Fruit fly (Drosophila melanogaster): ENCODE measurements around the gene opm.
A peak's percentile ranks its signal among the peaks of the same experiment; 100 is the strongest.

Gene opm

DNA sequence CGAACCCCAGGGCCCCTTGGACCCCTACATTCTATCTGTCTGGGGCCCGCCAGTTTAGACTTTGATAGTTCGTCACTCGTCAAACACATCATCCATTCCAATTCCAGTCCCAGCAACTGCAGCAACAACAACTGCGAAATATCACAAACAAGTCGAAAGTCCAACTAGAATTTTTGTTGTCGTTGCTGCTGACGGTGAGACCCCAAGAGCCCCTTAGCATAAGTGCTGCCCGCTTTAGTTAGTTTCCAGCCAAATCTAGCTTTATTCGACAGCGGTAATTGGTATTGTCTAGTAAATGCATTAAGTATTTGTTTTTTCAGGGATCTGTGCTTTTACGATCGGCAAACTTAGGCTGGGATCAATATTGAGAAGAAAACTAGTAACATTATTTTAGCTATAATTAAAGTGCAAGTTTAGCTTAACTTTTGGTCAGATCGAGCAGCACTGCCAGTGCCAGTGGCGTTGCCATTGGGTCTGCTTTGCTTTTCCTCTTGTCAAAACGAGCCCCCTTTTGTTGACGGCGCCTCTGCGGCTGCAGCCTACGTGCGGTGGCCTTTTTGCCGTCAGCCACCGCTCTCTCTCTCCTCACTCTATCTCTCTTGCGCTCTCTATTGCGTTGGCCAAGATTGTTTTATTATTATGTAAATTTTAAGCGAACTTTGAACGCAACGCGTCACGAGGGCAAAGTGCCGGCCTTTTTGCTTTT lies 8.6 kb upstream of the opm start (continued):
- TF ChIP-seq kni (GFP tag; optimal IDR thresholded peaks at IDR 0.05) (peak; percentile 55), CG30431 (GFP tag; optimal IDR thresholded peaks at IDR 0.05) (peak; percentile 74), sob (GFP tag; IDR thresholded peaks at IDR 0.05) (peak; percentile 91), trem (tag; optimal IDR thresholded peaks at IDR 0.05) (peak; percentile 51), unc-4 (GFP tag; IDR thresholded peaks at IDR 0.05; ENCODE audit: partially characterized antibody) (no peak), scrt (GFP tag; optimal IDR thresholded peaks at IDR 0.05) (peak; percentile 76), HmgD (GFP tag; optimal IDR thresholded peaks at IDR 0.05) (peak; percentile 75), CG12769 (tag; optimal IDR thresholded peaks at IDR 0.05) (peak; percentile 92), rib (GFP tag; IDR thresholded peaks at IDR 0.05) (peak; percentile 88), az2 (GFP tag; optimal IDR thresholded peaks at IDR 0.05) (peak; percentile 91), CG17912 (GFP tag; optimal IDR thresholded peaks at IDR 0.05) (peak; percentile 55), CG7745 (tag; optimal IDR thresholded peaks at IDR 0.05) (no peak), Dll (GFP tag; IDR thresholded peaks at IDR 0.05; ENCODE audit: partially characterized antibody) (no peak), fd64A (GFP tag; optimal IDR thresholded peaks at IDR 0.05) (peak; percentile 48), chinmo (GFP tag; IDR thresholded peaks at IDR 0.05; ENCODE audit: partially characterized antibody) (peak; percentile 73; the same call in 2 of the 4 replicates), Sin3A (optimal IDR thresholded peaks at IDR 0.05) (no peak), CG31365 (tag; optimal IDR thresholded peaks at IDR 0.05) (peak; percentile 69), CG11723 (GFP tag; optimal IDR thresholded peaks at IDR 0.05) (peak; percentile 85), CG1603 (tag; optimal IDR thresholded peaks at IDR 0.05) (peak; percentile 84), al (GFP tag; IDR thresholded peaks at IDR 0.05) (peak; percentile 85), Ravus (GFP tag; IDR thresholded peaks at IDR 0.05) (peak; percentile 55), luna (GFP tag; optimal IDR thresholded peaks at IDR 0.05) (peak; percentile 91), CG5180 (GFP tag; optimal IDR thresholded peaks at IDR 0.05) (peak; percentile 76), Trl (optimal IDR thresholded peaks at IDR 0.05) (peak; percentile 52 to 73), Trl (GFP tag; optimal IDR thresholded peaks at IDR 0.05) (peak; percentile 93), CG10321 (GFP tag; IDR thresholded peaks at IDR 0.05) (no peak), gsb (GFP tag; IDR thresholded peaks at IDR 0.05) (peak; percentile 71), CG10267 (tag; optimal IDR thresholded peaks at IDR 0.05) (peak; percentile 77), CG12659 (GFP tag; optimal IDR thresholded peaks at IDR 0.05) (peak; percentile 92), aop (GFP tag; IDR thresholded peaks at IDR 0.05) (peak; percentile 86), CG10431 (GFP tag; optimal IDR thresholded peaks at IDR 0.05) (peak; percentile 32), bigmax (GFP tag; optimal IDR thresholded peaks at IDR 0.05) (no peak), crp (GFP tag; optimal IDR thresholded peaks at IDR 0.05) (peak in 1 of 2 experiments; percentile 42), Bgb (GFP tag; IDR thresholded peaks at IDR 0.05; ENCODE audit: partially characterized antibody) (0 out of 2 replicates have a peak, but pooled peaks have one; percentile 27), CG7928 (GFP tag; optimal IDR thresholded peaks at IDR 0.05) (peak; percentile 64), peb (GFP tag; IDR thresholded peaks at IDR 0.05) (peak; percentile 33; the same call in 1 of the 2 replicates), CG14441 (GFP tag; IDR thresholded peaks at IDR 0.05) (peak; percentile 86), H2.0 (GFP tag; IDR thresholded peaks at IDR 0.05) (peak; percentile 84), CG12942 (GFP tag; optimal IDR thresholded peaks at IDR 0.05) (peak; percentile 89), CG12744 (GFP tag; optimal IDR thresholded peaks at IDR 0.05) (peak; percentile 87), CG33213 (GFP tag; optimal IDR thresholded peaks at IDR 0.05) (peak; percentile 81), pan (optimal IDR thresholded peaks at IDR 0.05) (no peak), pan (GFP tag; optimal IDR thresholded peaks at IDR 0.05 in 1 of 2, IDR thresholded peaks at IDR 0.05 in 1 of 2) (peak in 1 of 2 experiments; percentile 89), CG2678 (tag; optimal IDR thresholded peaks at IDR 0.05) (peak; percentile 92), grau (tag; optimal IDR thresholded peaks at IDR 0.05) (peak; percentile 89), CG17359 (tag; optimal IDR thresholded peaks at IDR 0.05) (peak; percentile 84), grn (GFP tag; optimal IDR thresholded peaks at IDR 0.05) (peak; percentile 23), esg (GFP tag; conservative IDR thresholded peaks at IDR 0.05) (peak; percentile 81), org-1 (GFP tag; optimal IDR thresholded peaks at IDR 0.05) (peak; percentile 89), wdn (GFP tag; IDR thresholded peaks at IDR 0.05) (peak; percentile 78)
